Worm (Caenorhabditis elegans): ENCODE measurements around the gene srsx-32.

The srsx-32 gene

DNA sequence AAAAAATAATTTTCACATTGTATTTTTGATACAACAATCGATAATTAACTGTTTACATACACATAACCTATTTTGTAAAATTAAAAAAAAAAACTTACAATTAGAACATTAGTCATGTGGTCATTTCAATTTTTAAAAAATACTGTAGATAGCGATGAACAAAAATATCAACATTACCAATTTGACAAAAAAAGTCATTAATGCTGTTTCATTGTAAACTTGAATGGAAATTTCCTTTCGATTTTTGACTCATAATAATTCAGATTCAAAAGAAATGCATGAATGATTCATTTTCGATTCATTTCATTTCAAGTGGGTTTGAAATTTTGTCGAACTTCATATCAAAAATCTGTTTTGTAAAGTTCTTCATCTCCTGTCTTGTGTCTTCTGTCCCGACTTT, 7.7 kb upstream of the srsx-32 start, which contains the start of gene C33G8.2:
C33G8.2 (plus strand) TSS at position 301 of the 400 bp plus-strand sequence.
- no peak for TF ChIP-seq ceh-39 (tag; optimal IDR thresholded peaks at IDR 0.05)
- TF ChIP-seq elt-3 (tag; optimal IDR thresholded peaks at IDR 0.05): no peak
- TF ChIP-seq nhr-76 (tag; optimal IDR thresholded peaks at IDR 0.05): no peak
- no peak for TF ChIP-seq flh-1 (GFP tag; optimal IDR thresholded peaks at IDR 0.05)
- TF ChIP-seq ham-2 (GFP tag; optimal IDR thresholded peaks at IDR 0.05): no peak
- TF ChIP-seq mep-1 (tag; optimal IDR thresholded peaks at IDR 0.05): no peak
- no peak for TF ChIP-seq lsy-2 (tag; optimal IDR thresholded peaks at IDR 0.05)
- no peak for TF ChIP-seq ceh-43 (GFP tag; optimal IDR thresholded peaks at IDR 0.05)
- TF ChIP-seq unc-62 (GFP tag; optimal IDR thresholded peaks at IDR 0.05): no peak
- no peak for TF ChIP-seq lin-13 (tag; optimal IDR thresholded peaks at IDR 0.05)
- no peak for TF ChIP-seq unc-120 (tag; optimal IDR thresholded peaks at IDR 0.05; ENCODE audit: poor library complexity, severe bottlenecking)
- TF ChIP-seq blmp-1 (tag; optimal IDR thresholded peaks at IDR 0.05): no peak
- no peak for TF ChIP-seq nhr-2 (tag; optimal IDR thresholded peaks at IDR 0.05)
- no peak for TF ChIP-seq drap-1 (GFP tag; optimal IDR thresholded peaks at IDR 0.05)
- TF ChIP-seq hlh-1 (tag; optimal IDR thresholded peaks at IDR 0.05): no peak
- TF ChIP-seq ces-1 (GFP tag; optimal IDR thresholded peaks at IDR 0.05): no peak
- no peak for TF ChIP-seq nhr-237 (tag; optimal IDR thresholded peaks at IDR 0.05)

DNA sequence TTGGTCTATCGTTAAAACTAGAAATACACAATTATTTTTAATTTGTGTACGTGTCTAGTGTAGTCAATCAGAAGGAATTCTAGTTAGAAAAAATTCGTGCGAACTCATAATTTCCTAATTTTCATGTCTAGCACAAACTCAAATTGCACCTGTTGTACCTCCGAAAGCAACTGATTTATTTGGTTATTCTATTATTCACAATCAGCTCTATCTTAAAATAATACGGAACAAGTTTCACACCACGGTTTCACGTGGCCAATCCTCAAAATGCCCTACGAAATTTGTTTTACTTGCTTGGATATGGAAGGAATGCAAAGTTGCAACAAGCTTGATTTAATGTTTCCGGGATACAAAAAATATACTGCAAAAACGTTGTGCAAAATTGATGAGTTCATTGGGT, 4.5 kb upstream of the srsx-32 start, which contains the start of gene srw-127:
srw-127 (plus strand) TSS at position 301 of the 400 bp plus-strand sequence.
- TF ChIP-seq bed-3 (GFP tag; optimal IDR thresholded peaks at IDR 0.05) (no peak), unc-39 (tag; optimal IDR thresholded peaks at IDR 0.05) (no peak), flh-1 (GFP tag; optimal IDR thresholded peaks at IDR 0.05) (no peak), mep-1 (tag; optimal IDR thresholded peaks at IDR 0.05) (no peak), unc-62 (GFP tag; optimal IDR thresholded peaks at IDR 0.05) (no peak), nhr-237 (tag; optimal IDR thresholded peaks at IDR 0.05) (no peak), elt-3 (tag; optimal IDR thresholded peaks at IDR 0.05) (no peak), ham-2 (GFP tag; optimal IDR thresholded peaks at IDR 0.05) (no peak), ces-1 (GFP tag; optimal IDR thresholded peaks at IDR 0.05) (no peak), sem-2 (GFP tag; optimal IDR thresholded peaks at IDR 0.05) (no peak), lin-32 (GFP tag; optimal IDR thresholded peaks at IDR 0.05) (no peak), M03D4.4 (tag; optimal IDR thresholded peaks at IDR 0.05) (no peak)

DNA sequence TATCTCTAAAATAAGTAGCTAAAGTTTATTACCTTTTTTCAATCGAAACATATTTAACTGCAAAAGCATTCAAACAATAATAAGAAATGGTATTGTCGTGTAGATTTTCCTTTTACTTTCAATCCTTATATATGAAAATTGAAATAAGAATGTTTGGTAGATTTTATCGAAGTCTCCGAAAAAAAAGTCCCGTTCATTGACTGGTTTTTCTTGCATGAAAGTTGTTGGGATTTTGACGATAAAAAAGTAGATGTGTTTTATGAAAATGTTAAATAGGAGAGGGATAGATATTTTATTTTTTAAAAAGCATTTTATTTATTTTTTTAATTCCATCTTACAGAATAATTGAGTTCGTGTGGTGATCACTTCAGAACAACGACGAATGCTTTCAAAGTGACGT, 1.3 kb upstream of the srsx-32 start, which contains the start of gene C33G8.13:
C33G8.13 (minus strand) TSS at position 101 of the 400 bp plus-strand sequence.
- no peak for TF ChIP-seq lin-13 (tag; optimal IDR thresholded peaks at IDR 0.05)
- no peak for TF ChIP-seq nhr-76 (tag; optimal IDR thresholded peaks at IDR 0.05)
- TF ChIP-seq ceh-83 (GFP tag; optimal IDR thresholded peaks at IDR 0.05): no peak
- TF ChIP-seq unc-39 (tag; optimal IDR thresholded peaks at IDR 0.05): no peak
- no peak for TF ChIP-seq unc-62 (GFP tag; optimal IDR thresholded peaks at IDR 0.05)
- no peak for TF ChIP-seq M03D4.4 (tag; optimal IDR thresholded peaks at IDR 0.05)
- no peak for TF ChIP-seq snpc-4 (tag; optimal IDR thresholded peaks at IDR 0.05)
- TF ChIP-seq lsy-2 (tag; optimal IDR thresholded peaks at IDR 0.05): no peak
- TF ChIP-seq elt-1 (tag; optimal IDR thresholded peaks at IDR 0.05; ENCODE audit: borderline replicate concordance, insufficient read depth): no peak
- no peak for TF ChIP-seq sptf-1 (tag; optimal IDR thresholded peaks at IDR 0.05)
- TF ChIP-seq cnd-1 (tag; optimal IDR thresholded peaks at IDR 0.05): no peak
- TF ChIP-seq mls-2 (tag; optimal IDR thresholded peaks at IDR 0.05): no peak
- TF ChIP-seq blmp-1 (tag; optimal IDR thresholded peaks at IDR 0.05): no peak
- TF ChIP-seq ces-1 (GFP tag; optimal IDR thresholded peaks at IDR 0.05): no peak
- no peak for TF ChIP-seq nhr-2 (tag; optimal IDR thresholded peaks at IDR 0.05)
- TF ChIP-seq zip-8 (tag; optimal IDR thresholded peaks at IDR 0.05): no peak
- TF ChIP-seq elt-3 (tag; optimal IDR thresholded peaks at IDR 0.05): no peak
- no peak for TF ChIP-seq nhr-12 (tag; optimal IDR thresholded peaks at IDR 0.05)

DNA sequence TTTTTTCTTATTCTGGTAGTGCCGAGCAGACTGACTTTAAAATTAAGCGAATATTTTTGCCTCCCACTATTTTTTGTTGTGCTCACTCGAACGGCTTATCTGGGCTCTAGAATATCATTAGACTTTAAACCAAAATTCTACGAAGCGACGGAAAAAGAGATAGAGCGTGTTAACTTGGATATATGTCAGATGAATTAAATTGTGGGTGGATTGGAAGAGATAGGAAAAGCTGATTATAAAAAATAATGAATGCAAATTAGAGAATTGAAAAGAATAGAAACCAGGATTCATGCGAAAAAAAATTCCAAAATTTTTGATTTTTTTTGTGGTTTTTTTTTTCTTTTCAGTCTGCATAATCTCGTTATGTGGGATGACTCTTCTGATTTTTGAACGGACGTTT, 4.6 kb downstream of the srsx-32 start, which contains the start of gene F20A1.4:
F20A1.4 (minus strand) TSS at position 101 of the 400 bp plus-strand sequence.
- TF ChIP-seq nhr-76 (tag; optimal IDR thresholded peaks at IDR 0.05) (no peak), blmp-1 (tag; optimal IDR thresholded peaks at IDR 0.05) (no peak), ztf-11 (tag; optimal IDR thresholded peaks at IDR 0.05) (no peak), bed-3 (GFP tag; optimal IDR thresholded peaks at IDR 0.05) (no peak), cnd-1 (tag; optimal IDR thresholded peaks at IDR 0.05) (no peak), unc-120 (tag; optimal IDR thresholded peaks at IDR 0.05; ENCODE audit: poor library complexity, severe bottlenecking) (no peak), lin-32 (GFP tag; optimal IDR thresholded peaks at IDR 0.05) (no peak), mab-5 (tag; optimal IDR thresholded peaks at IDR 0.05) (no peak), lin-13 (tag; optimal IDR thresholded peaks at IDR 0.05) (no peak), pha-4 (tag; optimal IDR thresholded peaks at IDR 0.05) (no peak), unc-39 (tag; optimal IDR thresholded peaks at IDR 0.05) (no peak), nhr-237 (tag; optimal IDR thresholded peaks at IDR 0.05) (no peak), ces-1 (GFP tag; optimal IDR thresholded peaks at IDR 0.05) (no peak), sptf-1 (tag; optimal IDR thresholded peaks at IDR 0.05) (no peak), ceh-39 (tag; optimal IDR thresholded peaks at IDR 0.05) (no peak), ceh-43 (GFP tag; optimal IDR thresholded peaks at IDR 0.05) (no peak), flh-1 (GFP tag; optimal IDR thresholded peaks at IDR 0.05) (no peak)
